Worm (Caenorhabditis elegans): ENCODE measurements around the gene fip-1.
A peak's percentile ranks its signal among the peaks of the same experiment; 100 is the strongest.

The fip-1 gene

ce11 chrIII:8602148-8602547 is 37.4 kb upstream of the fip-1 start:
- TF ChIP-seq F26F4.8 (GFP tag; conservative IDR thresholded peaks at IDR 0.05) (no peak), unc-39 (tag; optimal IDR thresholded peaks at IDR 0.05) (no peak), nhr-48 (tag; optimal IDR thresholded peaks at IDR 0.05) (no peak), hif-1 (tag; optimal IDR thresholded peaks at IDR 0.05) (no peak), attf-4 (tag; optimal IDR thresholded peaks at IDR 0.05) (no peak), hlh-11 (tag; optimal IDR thresholded peaks at IDR 0.05) (no peak), nhr-6 (tag; optimal IDR thresholded peaks at IDR 0.05) (no peak), mxl-2 (GFP tag; conservative IDR thresholded peaks at IDR 0.05) (no peak), sdz-12 (GFP tag; optimal IDR thresholded peaks at IDR 0.05) (no peak), ctbp-1 (GFP tag; IDR thresholded peaks at IDR 0.05) (no peak), ceh-32 (tag; optimal IDR thresholded peaks at IDR 0.05; ENCODE audit: poor library complexity) (no peak), ceh-28 (tag; optimal IDR thresholded peaks at IDR 0.05) (no peak), daf-12 (tag; optimal IDR thresholded peaks at IDR 0.05) (no peak), dve-1 (tag; optimal IDR thresholded peaks at IDR 0.05; ENCODE audit: insufficient read depth) (no peak)

ce11 chrIII:8605532-8605931 is 34.0 kb upstream of the fip-1 start, which contains the start of gene C06E1.1:
Gene C06E1.1, plus strand, starts transcription at chrIII:8605832.
- TF ChIP-seq Y5F2A.4 (GFP tag; optimal IDR thresholded peaks at IDR 0.05): no peak
- peak in 1 of 2 experiments; percentile 56 for TF ChIP-seq unc-62 (GFP tag; optimal IDR thresholded peaks at IDR 0.05 in 1 of 2)
- TF ChIP-seq unc-62 (tag; optimal IDR thresholded peaks at IDR 0.05): no peak

- TF ChIP-seq madf-5 (GFP tag; IDR thresholded peaks at IDR 0.05): no peak
- no peak for TF ChIP-seq dpl-1 (GFP tag; optimal IDR thresholded peaks at IDR 0.05)
- no peak for TF ChIP-seq fos-1 (tag; optimal IDR thresholded peaks at IDR 0.05)
- no peak for TF ChIP-seq mxl-3 (GFP tag; optimal IDR thresholded peaks at IDR 0.05)
- TF ChIP-seq F49E8.2 (tag; optimal IDR thresholded peaks at IDR 0.05; ENCODE audit: borderline replicate concordance): no peak
- TF ChIP-seq daf-16 (GFP tag; optimal IDR thresholded peaks at IDR 0.05): no peak
- no peak for TF ChIP-seq daf-16 (tag; optimal IDR thresholded peaks at IDR 0.05)
- no peak for TF ChIP-seq nhr-76 (tag; optimal IDR thresholded peaks at IDR 0.05)
- no peak for TF ChIP-seq nhr-11 (tag; optimal IDR thresholded peaks at IDR 0.05)
- no peak for TF ChIP-seq mep-1 (tag; optimal IDR thresholded peaks at IDR 0.05)
- TF ChIP-seq aha-1 (tag): no peak
- TF ChIP-seq mdt-29 (GFP tag; IDR thresholded peaks at IDR 0.05): no peak
- no peak for TF ChIP-seq nhr-42 (GFP tag; IDR thresholded peaks at IDR 0.05)
- TF ChIP-seq F37D6.2 (tag; optimal IDR thresholded peaks at IDR 0.05): no peak
- no peak for TF ChIP-seq nhr-102 (tag; optimal IDR thresholded peaks at IDR 0.05)
- TF ChIP-seq set-16 (GFP tag; IDR thresholded peaks at IDR 0.05): no peak
- no peak for TF ChIP-seq gei-8 (GFP tag; optimal IDR thresholded peaks at IDR 0.05)
- TF ChIP-seq ceh-44 (GFP tag; IDR thresholded peaks at IDR 0.05): no peak
- no peak for TF ChIP-seq arid-1 (GFP tag; conservative IDR thresholded peaks at IDR 0.05)
- no peak for TF ChIP-seq attf-4 (tag; optimal IDR thresholded peaks at IDR 0.05)
- no peak for TF ChIP-seq ceh-32 (tag; optimal IDR thresholded peaks at IDR 0.05; ENCODE audit: poor library complexity)
Measured at ce11 chrIII:8609683-8610082, 29.9 kb upstream of the fip-1 start, which contains the start of gene C06E1.9. Gene C06E1.9, minus strand, starts transcription at chrIII:8609783.

- TF ChIP-seq ZK546.5 (tag; optimal IDR thresholded peaks at IDR 0.05): no peak
- TF ChIP-seq nhr-41 (GFP tag; IDR thresholded peaks at IDR 0.05): no peak
- peak; percentile 76 for TF ChIP-seq zip-2 (tag; optimal IDR thresholded peaks at IDR 0.05)
- no peak for TF ChIP-seq nhr-48 (tag; optimal IDR thresholded peaks at IDR 0.05)
- TF ChIP-seq daf-16 (GFP tag; optimal IDR thresholded peaks at IDR 0.05): no peak
- TF ChIP-seq daf-16 (tag; optimal IDR thresholded peaks at IDR 0.05): no peak
- no peak for TF ChIP-seq ctbp-1 (GFP tag; IDR thresholded peaks at IDR 0.05)
Measured at ce11 chrIII:8611282-8611681, 28.3 kb upstream of the fip-1 start.
